Worm (Caenorhabditis elegans) whole organism, late embryonic: Measurements from ENCODE around the gene daf-14.

Experiments used
- C08G9.2 ChIP-seq: sonication (generic microtip); optimal IDR thresholded peaks from 2 replicates; lab custom pipeline; 2016; ENCODE audit warnings: mild to moderate bottlenecking, missing genetic modification characterization, moderate library complexity, missing compliant biosample characterization
- C38D4.7 ChIP-seq: fragments of 200-800 bp; sonication (Bioruptor generic); optimal IDR thresholded peaks from 2 replicates; lab custom pipeline; 2018; ENCODE audit warnings: mild to moderate bottlenecking, missing genetic modification characterization, moderate library complexity, missing compliant biosample characterization
- T23F11.4 ChIP-seq: fragments of 200-800 bp; sonication (Bioruptor generic); optimal IDR thresholded peaks from 2 replicates; lab custom pipeline; 2018; ENCODE audit warnings: mild to moderate bottlenecking, missing genetic modification characterization, missing compliant biosample characterization
- ahr-1 ChIP-seq: sonication (generic microtip); optimal IDR thresholded peaks from 2 replicates; lab custom pipeline; 2016; ENCODE audit warnings: missing genetic modification characterization, missing compliant biosample characterization
- ama-1 ChIP-seq: fragments of 150-350 bp; optimal IDR thresholded peaks from 2 replicates; lab custom pipeline; 2014
- ceh-14 ChIP-seq: sonication (generic microtip); optimal IDR thresholded peaks from 2 replicates; lab custom pipeline; 2016; ENCODE audit warnings: missing genotype, missing genetic modification characterization, missing compliant biosample characterization
- ceh-19 ChIP-seq: fragments of 200-800 bp; sonication (Bioruptor generic); optimal IDR thresholded peaks from 2 replicates; lab custom pipeline; 2018; ENCODE audit warnings: mild to moderate bottlenecking, missing genetic modification characterization, missing compliant biosample characterization
- ceh-22 ChIP-seq: sonication (generic microtip); optimal IDR thresholded peaks from 2 replicates; lab custom pipeline; 2017; ENCODE audit warnings: missing biosample characterization, missing genetic modification characterization
- ceh-30 ChIP-seq: fragments of 150-350 bp; optimal IDR thresholded peaks from 2 replicates; lab custom pipeline; 2014; ENCODE audit warnings: missing biosample characterization, missing genetic modification characterization
- ceh-34 ChIP-seq: sonication (generic microtip); optimal IDR thresholded peaks from 2 replicates; lab custom pipeline; 2016; ENCODE audit warnings: mild to moderate bottlenecking, missing genetic modification characterization, missing compliant biosample characterization
- ceh-45 ChIP-seq: fragments of 200-800 bp; sonication (Bioruptor generic); IDR thresholded peaks from 2 replicates; pipeline ENCODE4 v1.3.6; 2022; ENCODE audit warnings: missing genetic modification reagents, missing genetic modification characterization, missing compliant biosample characterization
- ceh-48 ChIP-seq: sonication (generic microtip); optimal IDR thresholded peaks from 2 replicates; lab custom pipeline; 2016; ENCODE audit warnings: missing genetic modification characterization, inconsistent platforms, missing compliant biosample characterization
- ceh-6 ChIP-seq: fragments of 200-800 bp; sonication (Bioruptor generic); optimal IDR thresholded peaks from 2 replicates; lab custom pipeline; 2018; ENCODE audit warnings: mild to moderate bottlenecking, missing genetic modification characterization, missing compliant biosample characterization
- ceh-9 ChIP-seq: sonication (generic microtip); optimal IDR thresholded peaks from 2 replicates; lab custom pipeline; 2016; ENCODE audit warnings: mild to moderate bottlenecking, missing genetic modification characterization, inconsistent platforms, missing compliant biosample characterization
- che-1 ChIP-seq: sonication (generic microtip); optimal IDR thresholded peaks from 2 replicates; lab custom pipeline; 2016; ENCODE audit warnings: mild to moderate bottlenecking, missing genetic modification characterization, missing compliant biosample characterization
- ets-4 ChIP-seq: sonication (generic microtip); optimal IDR thresholded peaks from 2 replicates; lab custom pipeline; 2016; ENCODE audit warnings: missing genetic modification characterization, missing compliant biosample characterization
- eyg-1 ChIP-seq: sonication (generic microtip); optimal IDR thresholded peaks from 2 replicates; lab custom pipeline; 2016; ENCODE audit warnings: missing genotype, missing genetic modification characterization, missing compliant biosample characterization
- fax-1 ChIP-seq: sonication (generic microtip); optimal IDR thresholded peaks from 2 replicates; lab custom pipeline; 2016; ENCODE audit warnings: missing genotype, missing genetic modification characterization, missing compliant biosample characterization
- gmeb-2 ChIP-seq: sonication (generic microtip); optimal IDR thresholded peaks from 2 replicates; lab custom pipeline; 2016; ENCODE audit warnings: missing genetic modification characterization, inconsistent platforms, missing compliant biosample characterization
- hlh-13 ChIP-seq: fragments of 200-800 bp; sonication (Bioruptor generic); optimal IDR thresholded peaks from 2 replicates; lab custom pipeline; 2018; ENCODE audit warnings: mild to moderate bottlenecking, missing genetic modification characterization, missing compliant biosample characterization
- hlh-15 ChIP-seq: sonication (generic microtip); optimal IDR thresholded peaks from 2 replicates; lab custom pipeline; 2016; ENCODE audit warnings: missing genetic modification characterization, missing compliant biosample characterization
- hlh-6 ChIP-seq: sonication (generic microtip); optimal IDR thresholded peaks from 2 replicates; lab custom pipeline; 2016; ENCODE audit warnings: missing genotype, missing genetic modification characterization, missing compliant biosample characterization
- lin-11 ChIP-seq: fragments of 200-800 bp; sonication (Bioruptor generic); optimal IDR thresholded peaks from 2 replicates; lab custom pipeline; 2018; ENCODE audit warnings: mild to moderate bottlenecking, missing genetic modification characterization, missing compliant biosample characterization
- madf-2 ChIP-seq: sonication (generic microtip); optimal IDR thresholded peaks from 2 replicates; lab custom pipeline; 2017; ENCODE audit warnings: missing genetic modification characterization, missing compliant biosample characterization
- nfya-1 ChIP-seq: sonication (generic microtip); optimal IDR thresholded peaks from 2 replicates; lab custom pipeline; 2017; ENCODE audit warnings: missing genetic modification characterization, mild to moderate bottlenecking, missing compliant biosample characterization, antibody characterized with exemption, moderate library complexity
- nhr-11 ChIP-seq: fragments of 150-350 bp; optimal IDR thresholded peaks from 2 replicates; lab custom pipeline; 2014; ENCODE audit warnings: missing biosample characterization, missing genetic modification characterization
- nhr-232 ChIP-seq: sonication (generic microtip); optimal IDR thresholded peaks from 2 replicates; lab custom pipeline; 2016; ENCODE audit warnings: missing genetic modification characterization, missing compliant biosample characterization
- odd-2 ChIP-seq: sonication (generic microtip); optimal IDR thresholded peaks from 2 replicates; lab custom pipeline; 2017; ENCODE audit warnings: antibody characterized with exemption, mild to moderate bottlenecking, missing genetic modification characterization, missing compliant biosample characterization
- pax-1 ChIP-seq: fragments of 150-350 bp; optimal IDR thresholded peaks from 2 replicates; lab custom pipeline; 2014; ENCODE audit warnings: missing biosample characterization, missing genetic modification characterization
- pha-2 ChIP-seq: sonication (generic microtip); optimal IDR thresholded peaks from 2 replicates; lab custom pipeline; 2017; ENCODE audit warnings: mild to moderate bottlenecking, missing genetic modification characterization, missing compliant biosample characterization
- pha-4 ChIP-seq: fragments of 150-350 bp; optimal IDR thresholded peaks from 2 replicates; lab custom pipeline; 2018; ENCODE audit warnings: missing biosample characterization, missing genetic modification reagents, missing genetic modification characterization
- pqm-1 ChIP-seq: sonication (generic microtip); optimal IDR thresholded peaks from 2 replicates; lab custom pipeline; 2016; ENCODE audit warnings: missing genetic modification characterization, missing compliant biosample characterization
- ref-2 ChIP-seq: sonication (generic microtip); optimal IDR thresholded peaks from 2 replicates; lab custom pipeline; 2016; ENCODE audit warnings: missing genetic modification characterization, missing compliant biosample characterization
- rnt-1 ChIP-seq: sonication (generic microtip); optimal IDR thresholded peaks from 2 replicates; lab custom pipeline; 2016; ENCODE audit warnings: missing genetic modification characterization, missing compliant biosample characterization
- sdc-2 ChIP-seq: sonication (generic microtip); optimal IDR thresholded peaks from 2 replicates; lab custom pipeline; 2016; ENCODE audit warnings: missing genotype, missing genetic modification characterization, missing compliant biosample characterization
- sox-4 ChIP-seq: sonication (generic microtip); optimal IDR thresholded peaks from 2 replicates; lab custom pipeline; 2017; ENCODE audit warnings: mild to moderate bottlenecking, missing genetic modification characterization, inconsistent platforms, missing compliant biosample characterization
- tbx-7 ChIP-seq: sonication (generic microtip); optimal IDR thresholded peaks from 2 replicates; lab custom pipeline; 2016; ENCODE audit warnings: missing genotype, missing genetic modification characterization, missing compliant biosample characterization
- unc-42 ChIP-seq: sonication (generic microtip); optimal IDR thresholded peaks from 2 replicates; lab custom pipeline; 2016; ENCODE audit warnings: missing genotype, missing genetic modification characterization, missing compliant biosample characterization
- ztf-16 ChIP-seq: sonication (generic microtip); optimal IDR thresholded peaks from 2 replicates; lab custom pipeline; 2017; ENCODE audit warnings: missing genetic modification characterization, missing compliant biosample characterization

daf-14 gene

DNA sequence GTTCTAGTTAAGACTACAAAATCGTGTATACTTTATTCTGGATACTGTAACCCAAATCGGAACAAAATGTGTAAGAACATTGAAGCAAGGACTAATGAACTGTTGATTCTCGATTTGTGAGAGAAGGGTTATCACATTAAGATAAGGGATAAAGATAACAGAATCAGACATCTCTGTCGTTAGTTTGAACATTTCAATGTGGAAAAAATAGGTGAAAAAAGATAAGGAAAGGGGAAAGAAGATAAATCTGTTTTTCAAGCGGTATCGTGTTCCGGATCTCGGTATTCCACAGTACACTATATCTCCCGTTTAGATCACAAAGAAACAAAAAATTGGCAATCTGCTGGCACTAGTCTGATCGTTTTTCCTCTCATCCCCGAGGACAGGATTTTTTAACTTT is 10.6 kb downstream of the daf-14 start:
- peak; percentile 44 for TF ChIP-seq rnt-1 (tag; lab: Kevin White, UChicago)
- TF ChIP-seq pha-4, result no peak

DNA sequence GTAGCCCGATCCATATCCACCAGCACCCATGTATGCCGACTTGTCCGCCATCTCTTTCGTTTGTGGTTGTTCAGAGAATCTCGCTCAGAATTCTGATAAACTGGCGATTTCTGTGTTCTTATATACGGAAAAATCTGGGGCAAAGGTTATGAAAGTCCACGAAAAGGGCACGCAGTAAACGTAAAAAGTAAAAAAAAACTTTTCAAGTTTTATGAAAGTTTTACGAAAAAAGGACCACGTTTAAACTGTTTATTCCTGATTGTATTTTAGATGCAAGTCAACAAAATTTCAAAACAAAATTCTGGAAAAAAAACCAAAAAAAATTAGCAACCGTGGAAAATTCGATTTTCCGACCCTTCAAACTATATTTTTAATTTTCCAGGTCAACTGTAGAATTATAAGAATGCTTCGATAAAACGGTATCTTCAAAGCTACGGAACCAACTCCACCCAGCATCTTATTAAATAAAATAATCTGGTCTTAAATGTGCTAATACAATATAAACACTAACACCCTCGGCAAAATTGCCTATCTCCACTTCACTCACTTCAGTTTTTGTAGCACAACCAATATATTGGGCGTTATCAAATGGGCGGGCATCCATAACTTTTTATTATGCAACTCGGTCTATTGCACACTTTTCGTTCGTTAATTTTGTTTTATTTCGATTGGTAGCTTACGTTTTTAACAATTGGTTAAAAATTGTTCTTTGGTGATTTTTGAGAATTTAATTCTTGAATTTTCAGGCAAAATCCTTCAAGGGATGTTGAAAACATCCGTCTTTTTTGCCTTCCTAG is 18.9 kb downstream of the daf-14 start, which contains the start of the genes nspd-7 and Y43C5A.2:
Gene nspd-7, minus strand, starts transcription at position 51 of the 797 bp plus-strand sequence.
Gene Y43C5A.2, plus strand, starts transcription at position 747 of the 797 bp plus-strand sequence.
- TF ChIP-seq nhr-232 (tag; lab: Kevin White, UChicago) (no peak), pax-1 (tag; lab: Kevin White, UChicago) (no peak), ztf-16 (tag; lab: Kevin White, UChicago) (no peak), sox-4 (tag; lab: Kevin White, UChicago) (no peak), rnt-1 (tag; lab: Kevin White, UChicago) (no peak), che-1 (tag; lab: Kevin White, UChicago) (no peak), ceh-22 (no peak), nhr-11 (no peak), ceh-48 (no peak), ets-4 (tag; lab: Kevin White, UChicago) (no peak), hlh-6 (tag; lab: Kevin White, UChicago) (no peak), C38D4.7 (no peak), ceh-30 (no peak), tbx-7 (no peak), fax-1 (no peak), hlh-13 (GFP tag; lab: Kevin White, UChicago) (no peak), eyg-1 (no peak), madf-2 (tag; lab: Kevin White, UChicago) (no peak)
- TF ChIP-seq, all 69 proteins: peak for 0

DNA sequence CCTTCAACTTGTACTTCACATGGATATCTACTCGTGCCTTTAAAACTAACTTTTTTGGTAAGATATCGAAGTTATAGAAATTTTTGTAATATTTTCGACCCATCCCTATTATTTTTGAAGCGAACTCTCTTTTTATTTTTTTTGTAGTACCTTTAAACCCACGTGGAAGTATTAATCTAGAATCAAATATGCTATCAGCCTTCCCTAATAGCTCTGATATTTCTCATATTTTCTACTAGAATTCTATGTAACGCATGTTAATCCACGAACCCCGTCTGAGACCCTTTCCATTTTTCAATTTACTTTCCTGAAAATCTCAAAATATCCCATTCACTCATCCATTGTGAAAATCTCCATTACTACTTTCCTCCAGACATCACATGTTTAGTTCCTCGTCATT is 22.9 kb downstream of the daf-14 start:
- no peak for TF ChIP-seq tbx-7
- no peak for TF ChIP-seq ceh-19 (GFP tag; lab: Kevin White, UChicago)
- no peak for TF ChIP-seq fax-1
- no peak for TF ChIP-seq pqm-1 (tag; lab: Kevin White, UChicago)
- TF ChIP-seq odd-2 (tag; lab: Kevin White, UChicago), result no peak
- no peak for TF ChIP-seq ama-1 (lab: Kevin White, UChicago)
- TF ChIP-seq nfya-1, result no peak
- TF ChIP-seq ceh-45 (GFP tag; lab: Robert Waterston, UW), result no peak
- TF ChIP-seq gmeb-2 (tag; lab: Kevin White, UChicago), result no peak
- TF ChIP-seq pha-2 (tag; lab: Kevin White, UChicago), result no peak
- TF ChIP-seq ceh-34 (tag; lab: Kevin White, UChicago), result no peak
- no peak for TF ChIP-seq ref-2 (tag; lab: Kevin White, UChicago)
- no peak for TF ChIP-seq ceh-48
- no peak for TF ChIP-seq lin-11
- TF ChIP-seq ceh-30, result no peak
- no peak for TF ChIP-seq nhr-232 (tag; lab: Kevin White, UChicago)
- no peak for TF ChIP-seq hlh-15
- TF ChIP-seq ets-4 (tag; lab: Kevin White, UChicago), result no peak
- TF ChIP-seq ceh-9 (tag; lab: Kevin White, UChicago), result no peak
- TF ChIP-seq unc-42 (tag; lab: Kevin White, UChicago), result no peak

DNA sequence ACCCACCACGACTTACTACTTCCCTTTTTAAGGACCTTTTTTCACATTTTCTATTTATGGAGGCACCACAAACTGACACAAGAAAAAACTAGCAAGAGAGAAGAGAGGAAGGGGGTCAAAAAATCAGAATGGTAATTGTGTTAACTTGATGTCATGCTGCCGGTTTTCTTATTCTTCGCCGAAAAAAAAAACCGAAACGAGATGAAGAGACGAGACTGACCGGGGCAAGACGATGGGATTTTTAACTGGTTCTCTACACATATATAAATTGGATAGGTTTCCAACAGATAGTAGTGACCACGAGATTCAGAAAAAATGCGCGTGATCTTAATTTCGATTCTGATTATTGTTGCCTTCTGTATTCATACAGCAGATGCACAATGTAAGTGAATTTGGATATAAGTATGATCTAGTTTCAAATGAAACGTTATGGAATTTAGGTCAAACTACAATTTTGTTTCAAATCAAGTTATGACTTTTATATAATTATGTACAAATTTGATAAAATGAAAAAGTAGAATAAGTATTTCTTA is 23.4 kb downstream of the daf-14 start, which contains the start of gene Y43C5A.3:
Gene Y43C5A.3, plus strand, starts transcription at position 256 of the 533 bp plus-strand sequence.
- TF ChIP-seq C08G9.2 (tag; lab: Kevin White, UChicago) (no peak), T23F11.4 (GFP tag; lab: Kevin White, UChicago) (no peak), sdc-2 (tag; lab: Kevin White, UChicago) (no peak), ahr-1 (tag; lab: Kevin White, UChicago) (no peak), rnt-1 (tag; lab: Kevin White, UChicago) (no peak), ceh-6 (GFP tag; lab: Kevin White, UChicago) (no peak), ets-4 (tag; lab: Kevin White, UChicago) (no peak), ceh-14 (tag; lab: Kevin White, UChicago) (no peak), gmeb-2 (tag; lab: Kevin White, UChicago) (no peak), ceh-9 (tag; lab: Kevin White, UChicago) (no peak), ceh-22 (no peak)
